Worm (Caenorhabditis elegans) whole organism, dauer: Measurements from ENCODE around the gene rhy-1.

ENCODE experiments used
- unc-62 ChIP-seq: sonication (generic microtip); optimal IDR thresholded peaks from 2 replicates; lab custom pipeline; 2017; ENCODE audit warnings: missing biosample characterization, missing genetic modification reagents, missing genetic modification characterization

Gene rhy-1

DNA sequence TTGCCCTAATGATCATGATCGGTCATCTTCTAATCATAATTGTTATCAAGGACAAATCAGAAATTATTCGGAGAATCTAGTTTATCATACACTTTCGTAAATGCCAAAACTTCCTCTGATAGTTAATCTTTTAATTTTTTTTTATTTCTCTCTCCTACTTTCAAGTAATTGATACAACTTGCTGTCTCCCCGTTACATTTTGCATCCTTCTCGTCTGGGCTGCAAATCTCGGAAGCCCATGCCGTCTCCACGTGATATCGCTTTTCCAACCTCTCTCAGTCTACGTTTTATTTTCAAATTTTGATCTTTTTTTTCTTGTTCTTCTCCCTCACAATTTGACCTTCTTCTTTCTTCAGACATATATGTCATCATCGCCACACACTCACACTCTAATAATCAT is at the start of gene rhy-1:
Gene rhy-1 (plus strand): TSS at position 357 of the 400 bp plus-strand sequence.
- TF ChIP-seq unc-62 (GFP tag; lab: Kevin White, UChicago) = no peak

ce11 chrII:9111471-9112016 is 49.6 kb upstream of the rhy-1 start:
- TF ChIP-seq unc-62 (GFP tag; lab: Kevin White, UChicago) = no peak

- no peak for TF ChIP-seq unc-62 (GFP tag; lab: Kevin White, UChicago)
These were observed 48.3 kb upstream of the rhy-1 start, which contains the start of gene jun-1 for ce11 chrII:9112851-9113250. TSS of gene jun-1 (plus strand) at chrII:9113157.

ce11 chrII:9113759-9114158 is 47.4 kb upstream of the rhy-1 start:
- no peak for TF ChIP-seq unc-62 (GFP tag; lab: Kevin White, UChicago)

- TF ChIP-seq unc-62 (GFP tag; lab: Kevin White, UChicago) = no peak
These were observed 46.2 kb upstream of the rhy-1 start for ce11 chrII:9114972-9115371.

DNA sequence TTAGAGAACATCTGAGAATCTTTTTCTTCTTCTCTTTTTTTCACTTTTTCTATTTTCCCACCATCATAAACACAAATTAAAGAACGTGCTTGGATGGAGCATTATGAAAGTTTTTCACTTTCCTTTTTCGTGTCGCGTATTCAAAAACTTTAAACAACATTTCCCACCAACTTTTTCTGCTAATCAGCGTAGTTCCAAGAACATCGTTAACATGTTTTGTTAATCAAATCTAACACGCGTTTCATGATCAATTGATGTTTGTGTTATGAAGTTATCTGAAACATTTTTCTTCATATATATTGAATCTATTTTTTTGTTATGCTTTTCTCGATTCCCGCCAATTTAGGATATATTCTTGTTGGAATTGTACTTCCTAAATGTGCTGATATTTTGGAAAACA is 45.5 kb upstream of the rhy-1 start:
- TF ChIP-seq unc-62 (GFP tag; lab: Kevin White, UChicago) = no peak

DNA sequence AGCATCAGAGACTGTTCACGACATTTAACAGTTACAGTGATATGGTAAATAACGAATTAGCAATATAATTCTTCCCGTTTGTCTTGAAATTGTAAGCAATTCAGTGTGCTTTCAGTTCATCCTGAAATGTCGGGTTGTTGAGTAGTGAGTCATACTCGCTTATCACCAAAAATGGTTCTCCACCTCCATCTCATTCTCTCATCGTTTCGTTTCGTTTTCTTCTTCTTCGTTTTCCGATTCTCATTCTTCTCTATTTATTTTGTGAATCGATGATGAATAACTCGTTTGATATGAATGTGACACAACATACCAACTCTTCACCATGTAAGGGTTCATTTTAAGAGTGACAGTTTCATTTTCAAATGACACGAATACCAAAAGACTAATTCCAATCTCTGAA is 44.8 kb upstream of the rhy-1 start:
- TF ChIP-seq unc-62 (GFP tag; lab: Kevin White, UChicago) = no peak

DNA sequence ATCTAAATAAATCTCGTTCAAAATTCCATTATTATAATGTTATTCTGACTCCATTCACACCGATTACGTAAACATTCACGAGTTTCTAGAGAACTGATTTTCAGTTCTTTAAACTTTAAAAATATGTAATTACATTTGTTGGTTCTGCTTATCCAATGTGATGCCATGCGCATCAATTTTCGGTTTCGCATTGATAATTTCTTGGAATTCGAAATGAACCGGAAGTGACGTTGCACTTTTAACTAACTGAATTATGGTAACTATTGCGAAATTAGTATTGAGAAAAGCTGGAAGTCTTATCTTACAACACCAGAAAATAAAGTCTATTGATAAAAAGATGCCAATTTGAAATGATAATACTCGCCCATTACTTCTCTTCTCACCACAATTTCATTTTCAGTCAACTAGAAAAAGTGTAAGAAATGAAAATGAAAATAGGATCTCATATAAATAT is 43.4 kb upstream of the rhy-1 start:
- no peak for TF ChIP-seq unc-62 (GFP tag; lab: Kevin White, UChicago)

ce11 chrII:9120329-9120728 is 40.9 kb upstream of the rhy-1 start:
- no peak for TF ChIP-seq unc-62 (GFP tag; lab: Kevin White, UChicago)

- no peak for TF ChIP-seq unc-62 (GFP tag; lab: Kevin White, UChicago)
These were observed 40.2 kb upstream of the rhy-1 start for ce11 chrII:9120813-9121554.

DNA sequence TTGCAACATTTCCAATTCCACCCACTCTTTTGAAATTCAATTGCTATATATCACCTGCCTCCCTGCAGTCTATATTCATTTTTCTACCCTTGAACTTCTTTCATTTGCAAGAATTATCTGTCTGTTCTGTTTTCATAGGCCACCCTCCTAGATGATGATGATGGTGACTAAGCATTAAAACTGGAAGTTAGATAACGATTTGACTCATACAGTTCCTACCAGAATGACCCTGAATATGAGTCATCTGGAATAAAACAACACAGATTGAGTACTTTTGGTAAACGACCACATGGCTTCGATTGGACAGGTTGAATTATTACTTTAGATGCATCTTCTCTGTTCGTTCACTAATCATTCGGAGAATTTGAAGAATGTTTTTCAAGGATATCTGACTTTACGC is 36.8 kb upstream of the rhy-1 start:
- TF ChIP-seq unc-62 (GFP tag; lab: Kevin White, UChicago) = no peak

ce11 chrII:9125007-9125406 is 36.2 kb upstream of the rhy-1 start:
- TF ChIP-seq unc-62 (GFP tag; lab: Kevin White, UChicago) = no peak

ce11 chrII:9126965-9127364 is 34.2 kb upstream of the rhy-1 start:
- no peak for TF ChIP-seq unc-62 (GFP tag; lab: Kevin White, UChicago)

- no peak for TF ChIP-seq unc-62 (GFP tag; lab: Kevin White, UChicago)
These were observed 33.8 kb upstream of the rhy-1 start for ce11 chrII:9127379-9127778.

ce11 chrII:9128132-9128531 is 33.0 kb upstream of the rhy-1 start:
- no peak for TF ChIP-seq unc-62 (GFP tag; lab: Kevin White, UChicago)

ce11 chrII:9130339-9130738 is 30.8 kb upstream of the rhy-1 start:
- TF ChIP-seq unc-62 (GFP tag; lab: Kevin White, UChicago) = no peak

DNA sequence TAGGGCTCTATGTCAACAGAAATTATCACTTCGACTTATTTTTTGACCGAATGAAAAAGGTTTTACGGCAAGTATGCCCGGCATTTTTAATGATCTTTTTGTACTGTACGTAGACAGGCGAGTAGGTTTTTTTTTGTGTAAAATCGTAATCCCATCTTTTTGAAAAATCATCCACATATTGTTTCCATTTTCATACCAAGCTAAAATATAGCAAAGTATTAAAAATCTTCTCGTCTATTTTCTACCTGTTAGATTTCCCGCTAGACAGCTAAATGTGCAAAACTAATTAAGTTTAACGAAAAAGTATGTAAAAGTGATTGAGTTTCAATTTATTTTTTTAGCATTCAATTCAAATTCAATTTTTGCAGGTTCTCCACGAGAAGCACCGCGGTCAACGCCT is 29.8 kb upstream of the rhy-1 start, which contains the start of gene C16D2.1:
Gene C16D2.1 (plus strand): TSS at position 301 of the 400 bp plus-strand sequence.
- no peak for TF ChIP-seq unc-62 (GFP tag; lab: Kevin White, UChicago)
